Fruit fly (Drosophila melanogaster) whole organism, embryonic: ENCODE results near the gene Sur-8.

Experiments used
- ATbp ChIP-seq: fragments of 200-800 bp; sonication (Bioruptor generic); optimal IDR thresholded peaks from 2 replicates; lab custom pipeline; 2017; ENCODE audit warnings: missing biosample characterization, mild to moderate bottlenecking, missing genetic modification characterization, missing genetic modification reagents
- Antp ChIP-seq: fragments of 200-800 bp; sonication (Bioruptor generic); optimal IDR thresholded peaks from 3 replicates; lab custom pipeline; 2016; ENCODE audit warnings: missing biosample characterization, missing genetic modification characterization
- Atf3 ChIP-seq: fragments of 200-800 bp; sonication (Bioruptor generic); optimal IDR thresholded peaks from 3 replicates; lab custom pipeline; 2016; ENCODE audit warnings: missing biosample characterization, missing genetic modification characterization
- Blimp-1 ChIP-seq: fragments of 200-800 bp; sonication (Bioruptor generic); optimal IDR thresholded peaks from 3 replicates; lab custom pipeline; 2018; ENCODE audit warnings: missing biosample characterization, missing genetic modification characterization, mild to moderate bottlenecking, moderate library complexity, missing genetic modification reagents
- CG10147 ChIP-seq: fragments of 200-800 bp; sonication (Bioruptor generic); optimal IDR thresholded peaks from 2 replicates; lab custom pipeline; 2019; ENCODE audit warnings: missing biosample characterization, mild to moderate bottlenecking, missing genetic modification characterization, moderate library complexity
- CG10274 ChIP-seq: fragments of 200-800 bp; sonication (Bioruptor generic); optimal IDR thresholded peaks from 3 replicates; lab custom pipeline; 2017; ENCODE audit warnings: missing biosample characterization, mild to moderate bottlenecking, missing genetic modification characterization
- CG11696 ChIP-seq: fragments of 200-800 bp; sonication (Bioruptor generic); IDR thresholded peaks from 2 replicates; pipeline ENCODE4 v1.3.6; 2022; ENCODE audit warnings: missing biosample characterization, missing genetic modification characterization
- CG11723 ChIP-seq: fragments of 200-800 bp; sonication (Bioruptor generic); optimal IDR thresholded peaks from 2 replicates; lab custom pipeline; 2017; ENCODE audit warnings: missing biosample characterization, mild to moderate bottlenecking, missing genetic modification characterization
- CG14710 ChIP-seq: fragments of 200-800 bp; sonication (Bioruptor generic); optimal IDR thresholded peaks from 3 replicates; lab custom pipeline; 2019; ENCODE audit warnings: missing biosample characterization, mild to moderate bottlenecking, missing genetic modification characterization, moderate library complexity
- CG14965 ChIP-seq: fragments of 200-800 bp; sonication (Bioruptor generic); optimal IDR thresholded peaks from 2 replicates; lab custom pipeline; 2016; ENCODE audit warnings: missing biosample characterization, missing genetic modification characterization, borderline replicate concordance
- CG1602 ChIP-seq: fragments of 200-800 bp; sonication (Bioruptor generic); optimal IDR thresholded peaks from 3 replicates; lab custom pipeline; 2016; ENCODE audit warnings: missing biosample characterization, missing genetic modification characterization
- CG1603 ChIP-seq: fragments of 200-800 bp; sonication (Bioruptor generic); optimal IDR thresholded peaks from 2 replicates; lab custom pipeline; 2019; ENCODE audit warnings: missing biosample characterization, mild to moderate bottlenecking, missing genetic modification characterization, moderate library complexity
- CG16779 ChIP-seq: fragments of 200-800 bp; sonication (Bioruptor generic); IDR thresholded peaks from 2 replicates; pipeline ENCODE4 v1.3.6; 2022; ENCODE audit warnings: missing biosample characterization, missing genetic modification characterization
- CG18619 ChIP-seq: fragments of 200-800 bp; sonication (Bioruptor generic); optimal IDR thresholded peaks from 3 replicates; lab custom pipeline; 2017; ENCODE audit warnings: missing biosample characterization, mild to moderate bottlenecking, missing genetic modification characterization
- CG31224 ChIP-seq: fragments of 200-800 bp; sonication (Bioruptor generic); IDR thresholded peaks from 2 replicates; pipeline ENCODE4 v1.3.6; 2022; ENCODE audit warnings: missing biosample characterization, missing genetic modification characterization
- CG31388 ChIP-seq: fragments of 200-800 bp; sonication (Bioruptor generic); optimal IDR thresholded peaks from 2 replicates; lab custom pipeline; 2016; ENCODE audit warnings: missing biosample characterization, missing genetic modification characterization
- CG4404 ChIP-seq: fragments of 200-800 bp; sonication (Bioruptor generic); IDR thresholded peaks from 2 replicates; pipeline ENCODE4 v1.3.6; 2022; ENCODE audit warnings: missing biosample characterization, missing genetic modification characterization
- CG4730 ChIP-seq: fragments of 200-800 bp; sonication (Bioruptor generic); IDR thresholded peaks from 2 replicates; pipeline ENCODE4 v1.3.6; 2022; ENCODE audit warnings: missing biosample characterization, missing genetic modification characterization
- CG6272 ChIP-seq: fragments of 200-800 bp; sonication (Bioruptor generic); IDR thresholded peaks from 2 replicates; pipeline ENCODE4 v1.3.6; 2022; ENCODE audit warnings: missing biosample characterization, missing genetic modification characterization
- CG7271 ChIP-seq: fragments of 200-800 bp; sonication (Bioruptor generic); optimal IDR thresholded peaks from 2 replicates; lab custom pipeline; 2018; ENCODE audit warnings: missing biosample characterization, mild to moderate bottlenecking, missing genetic modification characterization, moderate library complexity
- CG7556 ChIP-seq: fragments of 200-800 bp; sonication (Bioruptor generic); optimal IDR thresholded peaks from 2 replicates; lab custom pipeline; 2017; ENCODE audit warnings: missing biosample characterization, mild to moderate bottlenecking, missing genetic modification characterization
- CG8089 ChIP-seq: fragments of 200-800 bp; sonication (Bioruptor generic); optimal IDR thresholded peaks from 3 replicates; lab custom pipeline; 2016; ENCODE audit warnings: missing biosample characterization, missing genetic modification characterization
- CG8388 ChIP-seq: fragments of 200-800 bp; sonication (Bioruptor generic); optimal IDR thresholded peaks from 2 replicates; lab custom pipeline; 2019; ENCODE audit warnings: missing biosample characterization, mild to moderate bottlenecking, missing genetic modification characterization, moderate library complexity
- CG9932 ChIP-seq: fragments of 200-800 bp; sonication (Bioruptor generic); IDR thresholded peaks from 2 replicates; pipeline ENCODE4 v1.3.6; 2022; ENCODE audit warnings: missing biosample characterization, missing genetic modification characterization
- CoRest ChIP-seq: fragments of 200-800 bp; sonication (Bioruptor generic); optimal IDR thresholded peaks from 3 replicates; lab custom pipeline; 2018; ENCODE audit warnings: missing biosample characterization, mild to moderate bottlenecking, missing genetic modification characterization, moderate library complexity
- Dp ChIP-seq: fragments of 200-800 bp; sonication (Bioruptor generic); optimal IDR thresholded peaks from 2 replicates; lab custom pipeline; 2018; ENCODE audit warnings: missing biosample characterization, mild to moderate bottlenecking, missing genetic modification characterization, moderate library complexity
- Gug ChIP-seq: fragments of 200-800 bp; sonication (Bioruptor generic); IDR thresholded peaks from 4 replicates; pipeline ENCODE4 v1.3.6; 2022; ENCODE audit warnings: missing biosample characterization, missing genetic modification characterization
- HHEX ChIP-seq: fragments of 200-800 bp; sonication (Bioruptor generic); optimal IDR thresholded peaks from 3 replicates; lab custom pipeline; 2017; ENCODE audit warnings: missing biosample characterization, mild to moderate bottlenecking, missing genetic modification characterization, missing genetic modification reagents
- HLH3B ChIP-seq: fragments of 200-800 bp; sonication (Bioruptor generic); IDR thresholded peaks from 2 replicates; pipeline ENCODE4 v1.3.6; 2022; ENCODE audit warnings: missing biosample characterization, missing genetic modification characterization
- Jarid2 ChIP-seq: fragments of 200-800 bp; sonication (Bioruptor generic); optimal IDR thresholded peaks from 3 replicates; lab custom pipeline; 2017; ENCODE audit warnings: mild to moderate bottlenecking, missing biosample characterization, missing genetic modification reagents, missing genetic modification characterization
- NFAT ChIP-seq: fragments of 200-800 bp; sonication (Bioruptor generic); IDR thresholded peaks from 2 replicates; pipeline ENCODE4 v1.3.6; 2022; ENCODE audit warnings: missing biosample characterization, missing genetic modification characterization
- Scr ChIP-seq: fragments of 200-800 bp; sonication (Bioruptor generic); IDR thresholded peaks from 2 replicates; pipeline ENCODE4 v1.3.6; 2022; ENCODE audit warnings: missing biosample characterization, missing genetic modification characterization; ENCODE audit not compliant: partially characterized antibody
- abd-A ChIP-seq: fragments of 200-800 bp; sonication (Bioruptor generic); optimal IDR thresholded peaks from 3 replicates; lab custom pipeline; 2019; ENCODE audit warnings: missing biosample characterization, mild to moderate bottlenecking, missing genetic modification characterization, moderate library complexity
- ash1 ChIP-seq: fragments of 200-800 bp; sonication (Bioruptor generic); optimal IDR thresholded peaks from 2 replicates; lab custom pipeline; 2018; ENCODE audit warnings: missing biosample characterization, mild to moderate bottlenecking, missing genetic modification characterization
- corto ChIP-seq: fragments of 200-800 bp; sonication (Bioruptor generic); optimal IDR thresholded peaks from 2 replicates; lab custom pipeline; 2016; ENCODE audit warnings: missing biosample characterization, mild to moderate bottlenecking, missing genetic modification characterization, moderate library complexity
- dati ChIP-seq: fragments of 200-800 bp; sonication (Bioruptor generic); IDR thresholded peaks from 2 replicates; pipeline ENCODE4 v1.3.6; 2022; ENCODE audit warnings: missing biosample characterization, missing genetic modification characterization
- dmrt11E ChIP-seq: fragments of 200-800 bp; sonication (Bioruptor generic); optimal IDR thresholded peaks from 3 replicates; lab custom pipeline; 2018; ENCODE audit warnings: missing biosample characterization, mild to moderate bottlenecking, missing genetic modification characterization, moderate library complexity
- fu2 ChIP-seq: fragments of 200-800 bp; sonication (Bioruptor generic); optimal IDR thresholded peaks from 2 replicates; lab custom pipeline; 2016; ENCODE audit warnings: missing biosample characterization, missing genetic modification characterization
- gem ChIP-seq: fragments of 200-800 bp; sonication (Bioruptor generic); optimal IDR thresholded peaks from 2 replicates; lab custom pipeline; 2019; ENCODE audit warnings: missing biosample characterization, mild to moderate bottlenecking, missing genetic modification characterization, moderate library complexity
- grau ChIP-seq: fragments of 200-800 bp; optimal IDR thresholded peaks from 3 replicates; lab custom pipeline; 2019; ENCODE audit warnings: missing biosample characterization, mild to moderate bottlenecking, missing genetic modification characterization, moderate library complexity
- insv ChIP-seq, 2 experiments: fragments of 200-800 bp; sonication (Bioruptor generic); optimal IDR thresholded peaks; 3 replicates each; lab custom pipeline; 2016 to 2018; ENCODE audit warnings: missing biosample characterization in 2 of 2, missing genetic modification characterization in 2 of 2
- lbe ChIP-seq: fragments of 200-800 bp; sonication (Bioruptor generic); optimal IDR thresholded peaks from 2 replicates; lab custom pipeline; 2016; ENCODE audit warnings: missing biosample characterization, mild to moderate bottlenecking, missing genetic modification characterization
- ranshi ChIP-seq: fragments of 200-800 bp; sonication (Bioruptor generic); IDR thresholded peaks from 2 replicates; pipeline ENCODE4 v1.3.6; 2022; ENCODE audit warnings: missing biosample characterization, missing genetic modification characterization
- repo ChIP-seq: fragments of 200-800 bp; sonication (Bioruptor generic); optimal IDR thresholded peaks from 2 replicates; lab custom pipeline; 2016; ENCODE audit warnings: missing biosample characterization, missing genetic modification characterization
- rib ChIP-seq: fragments of 200-800 bp; sonication (Bioruptor generic); IDR thresholded peaks from 2 replicates; pipeline ENCODE4 v1.3.6; 2022; ENCODE audit warnings: missing biosample characterization, missing genetic modification characterization
- salm ChIP-seq: fragments of 200-800 bp; sonication (Bioruptor generic); optimal IDR thresholded peaks from 2 replicates; lab custom pipeline; 2018; ENCODE audit warnings: missing biosample characterization, mild to moderate bottlenecking, missing genetic modification characterization
- sna ChIP-seq: fragments of 200-800 bp; sonication (Bioruptor generic); IDR thresholded peaks from 2 replicates; pipeline ENCODE4 v1.3.6; 2022; ENCODE audit warnings: missing biosample characterization, missing genetic modification characterization; ENCODE audit not compliant: partially characterized antibody
- twi ChIP-seq: fragments of 200-800 bp; optimal IDR thresholded peaks from 2 replicates; lab custom pipeline; 2019; ENCODE audit warnings: missing biosample characterization, mild to moderate bottlenecking, missing genetic modification characterization, moderate library complexity
- vfl ChIP-seq: fragments of 200-800 bp; sonication (Bioruptor generic); optimal IDR thresholded peaks from 2 replicates; lab custom pipeline; 2016; ENCODE audit warnings: missing biosample characterization, missing genetic modification characterization
- zf30C ChIP-seq: fragments of 200-800 bp; sonication (Bioruptor generic); optimal IDR thresholded peaks from 3 replicates; lab custom pipeline; 2018; ENCODE audit warnings: missing biosample characterization, mild to moderate bottlenecking, missing genetic modification characterization

The Sur-8 gene

dm6 chr3R:17402434-17402833 is at the start of gene Sur-8 (continued):
- TF ChIP-seq zf30C (GFP tag; lab: Kevin White, UChicago) = no peak
- peak; percentile 40; the same call in 1 of the 2 replicates for TF ChIP-seq rib
- TF ChIP-seq Blimp-1 (GFP tag; lab: Kevin White, UChicago) = peak; percentile 31
- TF ChIP-seq HHEX (GFP tag; lab: Kevin White, UChicago) = peak; percentile 71
- no peak for TF ChIP-seq insv (GFP tag; optimal IDR thresholded peaks at IDR 0.05; lab: Kevin White, UChicago)
- peak; percentile 45 for TF ChIP-seq CG10274 (GFP tag; lab: Kevin White, UChicago)
- TF ChIP-seq Gug (GFP tag; lab: Robert Waterston, UW) = peak; percentile 62; the same call in 2 of the 4 replicates
- TF ChIP-seq CG31388 (GFP tag; lab: Kevin White, UChicago) = no peak
- peak; percentile 70 for TF ChIP-seq Antp (GFP tag; lab: Kevin White, UChicago)
- TF ChIP-seq vfl = no peak
- peak; percentile 26 for TF ChIP-seq Atf3 (GFP tag; lab: Kevin White, UChicago)
- no peak for TF ChIP-seq salm
- TF ChIP-seq Jarid2 (GFP tag; lab: Kevin White, UChicago) = peak; percentile 26
- TF ChIP-seq ash1 (GFP tag; lab: Kevin White, UChicago) = no peak
- TF ChIP-seq CG4404 (GFP tag; lab: Robert Waterston, UW) = no peak
- peak; percentile 71 for TF ChIP-seq CG4730 (GFP tag; lab: Robert Waterston, UW)
- TF ChIP-seq fu2 = peak; percentile 27
- TF ChIP-seq Dp (GFP tag; lab: Kevin White, UChicago) = no peak
- TF ChIP-seq ranshi = 0 out of 2 replicates have a peak, but pooled peaks have one; percentile 22
- no peak for TF ChIP-seq abd-A (tag; lab: Kevin White, UChicago)
- TF ChIP-seq CG7556 = no peak
- peak; percentile 55 for TF ChIP-seq CG18619
- TF ChIP-seq CG16779 (GFP tag; lab: Robert Waterston, UW) = peak; percentile 82
- no peak for TF ChIP-seq sna
- peak; percentile 2 for TF ChIP-seq CG14710 (tag; lab: Kevin White, UChicago)
- peak; percentile 47; the same call in 1 of the 2 replicates for TF ChIP-seq CG31224
- no peak for TF ChIP-seq dati
- peak; percentile 57 for TF ChIP-seq CG1602
- peak; percentile 67 for TF ChIP-seq CG11723
- TF ChIP-seq CG1603 (tag; lab: Kevin White, UChicago) = peak; percentile 73
- peak; percentile 25 for TF ChIP-seq repo (GFP tag; lab: Kevin White, UChicago)
- TF ChIP-seq lbe = no peak
- TF ChIP-seq NFAT (GFP tag; lab: Robert Waterston, UW) = peak; percentile 91
- TF ChIP-seq CG7271 (tag; lab: Kevin White, UChicago) = no peak
- TF ChIP-seq grau (tag; lab: Kevin White, UChicago) = peak; percentile 63
- TF ChIP-seq dmrt11E (tag; lab: Kevin White, UChicago) = no peak
- peak; percentile 82 for TF ChIP-seq CG9932 (GFP tag; lab: Robert Waterston, UW)
- peak; percentile 48 for TF ChIP-seq CoRest (tag; lab: Kevin White, UChicago)
- TF ChIP-seq HLH3B (GFP tag; lab: Robert Waterston, UW) = peak; percentile 67
- TF ChIP-seq CG8089 = peak; percentile 53
- TF ChIP-seq corto (GFP tag; lab: Kevin White, UChicago) = no peak
- TF ChIP-seq CG10147 (GFP tag; lab: Kevin White, UChicago) = no peak
- peak; percentile 44; the same call in 1 of the 2 replicates for TF ChIP-seq CG11696
- TF ChIP-seq CG14965 (GFP tag; lab: Kevin White, UChicago) = no peak
- TF ChIP-seq CG6272 (GFP tag; lab: Robert Waterston, UW) = peak; percentile 51; the same call in 1 of the 2 replicates
- TF ChIP-seq ATbp (GFP tag; lab: Kevin White, UChicago) = peak; percentile 30
- peak; percentile 21; the same call in 1 of the 2 replicates for TF ChIP-seq Scr (GFP tag; lab: Robert Waterston, UW)
- TF ChIP-seq gem (tag; lab: Kevin White, UChicago) = peak; percentile 56
- peak; percentile 7 for TF ChIP-seq CG8388 (GFP tag; lab: Kevin White, UChicago)
- TF ChIP-seq twi (tag; lab: Kevin White, UChicago) = no peak
